Worm (Caenorhabditis elegans): ENCODE results near the gene B0238.15.

ce11 chrV:5272619-5273074 lies 32.6 kb downstream of the B0238.15 start:
- TF ChIP-seq him-1 (tag; optimal IDR thresholded peaks at IDR 0.05) (no peak), dao-5 (tag; optimal IDR thresholded peaks at IDR 0.05) (no peak), W03F9.2 (tag; optimal IDR thresholded peaks at IDR 0.05) (no peak)
